Worm (Caenorhabditis elegans) whole organism, L4/young adult: ENCODE data around the gene cee-1.

Experiments
- W03F9.2 ChIP-seq: fragments of 150-350 bp; optimal IDR thresholded peaks from 2 replicates; lab custom pipeline; 2014; ENCODE audit warnings: missing biosample characterization, missing genetic modification characterization
- dao-5 ChIP-seq: sonication (generic microtip); optimal IDR thresholded peaks from 2 replicates; lab custom pipeline; 2016; ENCODE audit warnings: missing genotype, missing genetic modification characterization, moderate library complexity, missing compliant biosample characterization
- him-1 ChIP-seq: sonication (generic microtip); optimal IDR thresholded peaks from 2 replicates; lab custom pipeline; 2016; ENCODE audit warnings: missing genotype, missing genetic modification reagents, missing genetic modification characterization, missing compliant biosample characterization

DNA sequence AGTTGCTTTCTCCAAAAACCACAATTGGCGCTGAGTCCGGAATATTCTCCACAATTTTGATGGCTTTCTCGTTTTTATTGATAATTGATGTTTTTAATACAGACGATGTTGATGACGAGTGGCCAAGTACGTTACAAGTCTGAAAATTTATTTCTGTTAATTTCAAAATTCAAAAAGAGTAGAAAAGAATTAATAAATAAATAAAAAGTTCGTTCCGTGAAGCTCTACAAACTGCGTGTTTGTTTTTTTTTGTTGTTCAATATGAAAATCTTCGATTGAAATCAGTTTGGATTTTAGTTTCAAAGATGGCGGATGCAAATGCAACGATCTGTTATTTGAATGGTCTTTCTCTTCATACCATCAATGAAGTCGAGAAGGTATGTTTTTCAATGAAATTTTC, 1.5 kb upstream of the cee-1 start, which contains the start of gene F26F4.2:
- TF ChIP-seq dao-5 (tag; lab: Kevin White, UChicago) (no peak), W03F9.2 (tag; lab: Kevin White, UChicago) (no peak), him-1 (tag; lab: Kevin White, UChicago) (no peak)
